Fruit fly (Drosophila melanogaster) whole organism, prepupa: Measurements from ENCODE around the gene CG13689.
A peak's percentile ranks its signal among the peaks of the same experiment; 100 is the strongest.

ENCODE experiments used
- Blimp-1 ChIP-seq: fragments of 200-800 bp; sonication (Bioruptor generic); optimal IDR thresholded peaks from 3 replicates; lab custom pipeline; 2017; ENCODE audit warnings: missing biosample characterization, missing genetic modification characterization, mild to moderate bottlenecking, moderate library complexity, missing genetic modification reagents
- CG10631 ChIP-seq: fragments of 200-800 bp; sonication (Bioruptor generic); optimal IDR thresholded peaks from 2 replicates; lab custom pipeline; 2016; ENCODE audit warnings: missing biosample characterization, missing genetic modification characterization
- CG10669 ChIP-seq: fragments of 200-800 bp; sonication (Bioruptor generic); optimal IDR thresholded peaks from 3 replicates; lab custom pipeline; 2018; ENCODE audit warnings: missing biosample characterization, mild to moderate bottlenecking, missing genetic modification characterization, moderate library complexity
- CG11762 ChIP-seq: fragments of 200-800 bp; sonication (Bioruptor generic); optimal IDR thresholded peaks from 3 replicates; lab custom pipeline; 2016; ENCODE audit warnings: missing biosample characterization, missing genetic modification characterization; ENCODE audit not compliant: insufficient read depth
- CG11902 ChIP-seq: fragments of 200-800 bp; sonication (Bioruptor generic); optimal IDR thresholded peaks from 3 replicates; lab custom pipeline; 2016; ENCODE audit warnings: missing biosample characterization, missing genetic modification characterization
- CG15336 ChIP-seq: fragments of 200-800 bp; sonication (Bioruptor generic); IDR thresholded peaks from 2 replicates; pipeline ENCODE4 v1.3.6; 2022; ENCODE audit warnings: missing biosample characterization, missing genetic modification characterization
- CG1621 ChIP-seq: fragments of 200-800 bp; sonication (Bioruptor generic); optimal IDR thresholded peaks from 3 replicates; lab custom pipeline; 2018; ENCODE audit warnings: missing biosample characterization, mild to moderate bottlenecking, missing genetic modification characterization
- CG16779 ChIP-seq: fragments of 200-800 bp; sonication (Bioruptor generic); optimal IDR thresholded peaks from 3 replicates; lab custom pipeline; 2017; ENCODE audit warnings: missing biosample characterization, mild to moderate bottlenecking, missing genetic modification characterization
- CG3032 ChIP-seq: fragments of 200-800 bp; optimal IDR thresholded peaks from 2 replicates; lab custom pipeline; 2019; ENCODE audit warnings: missing biosample characterization, mild to moderate bottlenecking, missing genetic modification characterization, moderate library complexity
- CG3919 ChIP-seq: fragments of 200-800 bp; sonication (Bioruptor generic); optimal IDR thresholded peaks from 3 replicates; lab custom pipeline; 2016; ENCODE audit warnings: missing biosample characterization, missing genetic modification characterization
- CG6163 ChIP-seq: fragments of 200-800 bp; sonication (Bioruptor generic); IDR thresholded peaks from 3 replicates; pipeline ENCODE4 v1.3.6; 2022; ENCODE audit warnings: missing biosample characterization, missing genetic modification characterization
- CG6276 ChIP-seq: fragments of 200-800 bp; sonication (Bioruptor generic); optimal IDR thresholded peaks from 2 replicates; lab custom pipeline; 2017; ENCODE audit warnings: missing biosample characterization, mild to moderate bottlenecking, missing genetic modification characterization
- CG6792 ChIP-seq: fragments of 200-800 bp; sonication (Bioruptor generic); optimal IDR thresholded peaks from 3 replicates; lab custom pipeline; 2016; ENCODE audit warnings: missing biosample characterization, missing genetic modification characterization
- CG6808 ChIP-seq: fragments of 200-800 bp; sonication (Bioruptor generic); optimal IDR thresholded peaks from 3 replicates; lab custom pipeline; 2017; ENCODE audit warnings: missing biosample characterization, missing genetic modification characterization, mild to moderate bottlenecking, moderate library complexity, missing genetic modification reagents
- CG7368 ChIP-seq: fragments of 200-800 bp; sonication (Bioruptor generic); optimal IDR thresholded peaks from 3 replicates; lab custom pipeline; 2016; ENCODE audit warnings: missing biosample characterization, missing genetic modification characterization
- CG8119 ChIP-seq: fragments of 200-800 bp; sonication (Bioruptor generic); IDR thresholded peaks from 3 replicates; pipeline ENCODE4 v1.3.6; 2022; ENCODE audit warnings: missing biosample characterization, missing genetic modification characterization
- CG9139 ChIP-seq: fragments of 200-800 bp; sonication (Bioruptor generic); optimal IDR thresholded peaks from 3 replicates; lab custom pipeline; 2017; ENCODE audit warnings: missing biosample characterization, mild to moderate bottlenecking, missing genetic modification characterization
- Eip75B ChIP-seq: fragments of 200-800 bp; sonication (Bioruptor generic); optimal IDR thresholded peaks from 3 replicates; lab custom pipeline; 2016; ENCODE audit warnings: missing biosample characterization, missing genetic modification characterization
- Eip78C ChIP-seq: fragments of 200-800 bp; sonication (Bioruptor generic); peaks from one replicate; lab custom pipeline; 2016; ENCODE audit warnings: missing biosample characterization, missing genetic modification characterization
- Eip93F ChIP-seq: fragments of 200-800 bp; sonication (Bioruptor generic); optimal IDR thresholded peaks from 2 replicates; lab custom pipeline; 2016; ENCODE audit warnings: missing biosample characterization, mild to moderate bottlenecking, missing genetic modification characterization
- Ets96B ChIP-seq: fragments of 200-800 bp; optimal IDR thresholded peaks from 2 replicates; lab custom pipeline; 2019; ENCODE audit warnings: missing biosample characterization, mild to moderate bottlenecking, missing genetic modification characterization, moderate library complexity
- Hr4 ChIP-seq: fragments of 200-800 bp; sonication (Bioruptor generic); optimal IDR thresholded peaks from 3 replicates; lab custom pipeline; 2016; ENCODE audit warnings: missing biosample characterization, missing genetic modification characterization
- Met ChIP-seq: fragments of 200-800 bp; sonication (Bioruptor generic); optimal IDR thresholded peaks from 3 replicates; lab custom pipeline; 2016; ENCODE audit warnings: missing biosample characterization, missing genetic modification characterization
- OdsH ChIP-seq: fragments of 200-800 bp; sonication (Bioruptor generic); optimal IDR thresholded peaks from 3 replicates; lab custom pipeline; 2016; ENCODE audit warnings: missing biosample characterization, missing genetic modification characterization
- Smox ChIP-seq: fragments of 200-800 bp; sonication (Bioruptor generic); optimal IDR thresholded peaks from 3 replicates; lab custom pipeline; 2016; ENCODE audit warnings: missing biosample characterization, missing genetic modification characterization
- Sox14 ChIP-seq: fragments of 200-800 bp; sonication (Bioruptor generic); optimal IDR thresholded peaks from 3 replicates; lab custom pipeline; 2016; ENCODE audit warnings: missing biosample characterization, missing genetic modification characterization
- achi ChIP-seq: fragments of 200-800 bp; sonication (Bioruptor generic); optimal IDR thresholded peaks from 3 replicates; lab custom pipeline; 2016; ENCODE audit warnings: missing biosample characterization, missing genetic modification characterization
- acj6 ChIP-seq: fragments of 200-800 bp; sonication (Bioruptor generic); optimal IDR thresholded peaks from 3 replicates; lab custom pipeline; 2016; ENCODE audit warnings: missing biosample characterization, missing genetic modification characterization
- dac ChIP-seq: fragments of 200-800 bp; sonication (Bioruptor generic); optimal IDR thresholded peaks from 2 replicates; lab custom pipeline; 2017; ENCODE audit warnings: missing biosample characterization, mild to moderate bottlenecking, missing genetic modification characterization
- dsx ChIP-seq: fragments of 200-800 bp; optimal IDR thresholded peaks from 3 replicates; lab custom pipeline; 2019; ENCODE audit warnings: missing biosample characterization, mild to moderate bottlenecking, missing genetic modification characterization, moderate library complexity; ENCODE audit not compliant: poor library complexity, severe bottlenecking
- esn ChIP-seq: fragments of 200-800 bp; sonication (Bioruptor generic); optimal IDR thresholded peaks from 2 replicates; lab custom pipeline; 2016; ENCODE audit warnings: missing biosample characterization, mild to moderate bottlenecking, missing genetic modification characterization, moderate library complexity
- fd59A ChIP-seq: fragments of 200-800 bp; sonication (Bioruptor generic); optimal IDR thresholded peaks from 2 replicates; lab custom pipeline; 2017; ENCODE audit warnings: missing biosample characterization, mild to moderate bottlenecking, missing genetic modification characterization, missing genetic modification reagents
- fd85E ChIP-seq: fragments of 200-800 bp; sonication (Bioruptor generic); optimal IDR thresholded peaks from 3 replicates; lab custom pipeline; 2016; ENCODE audit warnings: missing biosample characterization, missing genetic modification characterization
- fkh ChIP-seq: fragments of 200-800 bp; sonication (Bioruptor generic); optimal IDR thresholded peaks from 3 replicates; lab custom pipeline; 2017; ENCODE audit warnings: missing biosample characterization, mild to moderate bottlenecking, missing genetic modification characterization, moderate library complexity
- lz ChIP-seq: fragments of 200-800 bp; sonication (Bioruptor generic); optimal IDR thresholded peaks from 3 replicates; lab custom pipeline; 2016; ENCODE audit warnings: missing biosample characterization, missing genetic modification characterization
- net ChIP-seq: fragments of 200-800 bp; sonication (Bioruptor generic); optimal IDR thresholded peaks from 3 replicates; lab custom pipeline; 2016; ENCODE audit warnings: missing biosample characterization, missing genetic modification characterization
- pdm3 ChIP-seq: fragments of 200-800 bp; sonication (Bioruptor generic); optimal IDR thresholded peaks from 3 replicates; lab custom pipeline; 2016; ENCODE audit warnings: missing biosample characterization, missing genetic modification characterization
- ss ChIP-seq, 2 experiments: fragments of 200-800 bp; sonication (Bioruptor generic); optimal IDR thresholded peaks; 2 replicates in 1 of 2; 3 replicates in 1 of 2; lab custom pipeline; 2017 to 2018; ENCODE audit warnings: mild to moderate bottlenecking in 2 of 2, missing biosample characterization in 2 of 2, missing genetic modification characterization in 2 of 2, moderate library complexity in 1 of 2
- svp ChIP-seq: fragments of 200-800 bp; sonication (Bioruptor generic); peaks from one replicate; lab custom pipeline; 2016; ENCODE audit warnings: missing biosample characterization, missing genetic modification characterization
- vri ChIP-seq: fragments of 200-800 bp; sonication (Bioruptor generic); optimal IDR thresholded peaks from 3 replicates; lab custom pipeline; 2016; ENCODE audit warnings: missing biosample characterization, mild to moderate bottlenecking, missing genetic modification characterization

Gene CG13689

dm6 chr2L:594048-594447 lies 8.6 kb upstream of the CG13689 start:
- TF ChIP-seq CG6163 (GFP tag; lab: Robert Waterston, UW): no peak
- no peak for TF ChIP-seq Eip93F (GFP tag; lab: Kevin White, UChicago)

- no peak for TF ChIP-seq Eip75B (GFP tag; lab: Kevin White, UChicago)
- no peak for TF ChIP-seq Ets96B (tag; lab: Kevin White, UChicago)
- peak; percentile 30 for TF ChIP-seq CG7368 (GFP tag; lab: Kevin White, UChicago)
- no peak for TF ChIP-seq fd85E (GFP tag; lab: Kevin White, UChicago)
- TF ChIP-seq fkh (GFP tag; lab: Kevin White, UChicago): peak; percentile 15
- TF ChIP-seq CG3919: no peak
These were observed 7.8 kb upstream of the CG13689 start, which contains the start of gene Gsc for dm6 chr2L:594635-595384. Gene Gsc (minus strand): TSS chr2L:594685.

- TF ChIP-seq CG10669 (no peak), fkh (GFP tag; lab: Kevin White, UChicago) (no peak), net (GFP tag; lab: Kevin White, UChicago) (no peak), ss (GFP tag; optimal IDR thresholded peaks at IDR 0.05; lab: Kevin White, UChicago) (no peak), CG6808 (GFP tag; lab: Kevin White, UChicago) (no peak), lz (no peak), CG6792 (no peak), dac (GFP tag; lab: Kevin White, UChicago) (no peak), CG11762 (no peak), CG11902 (GFP tag; lab: Kevin White, UChicago) (no peak), CG1621 (tag; lab: Kevin White, UChicago) (no peak), CG9139 (GFP tag; lab: Kevin White, UChicago) (no peak), Hr4 (GFP tag; lab: Kevin White, UChicago) (no peak), CG3032 (tag; lab: Kevin White, UChicago) (no peak), CG3919 (no peak), OdsH (GFP tag; lab: Kevin White, UChicago) (no peak), fd59A (GFP tag; lab: Kevin White, UChicago) (no peak)
These were observed 4.8 kb upstream of the CG13689 start for dm6 chr2L:597771-598170.

DNA sequence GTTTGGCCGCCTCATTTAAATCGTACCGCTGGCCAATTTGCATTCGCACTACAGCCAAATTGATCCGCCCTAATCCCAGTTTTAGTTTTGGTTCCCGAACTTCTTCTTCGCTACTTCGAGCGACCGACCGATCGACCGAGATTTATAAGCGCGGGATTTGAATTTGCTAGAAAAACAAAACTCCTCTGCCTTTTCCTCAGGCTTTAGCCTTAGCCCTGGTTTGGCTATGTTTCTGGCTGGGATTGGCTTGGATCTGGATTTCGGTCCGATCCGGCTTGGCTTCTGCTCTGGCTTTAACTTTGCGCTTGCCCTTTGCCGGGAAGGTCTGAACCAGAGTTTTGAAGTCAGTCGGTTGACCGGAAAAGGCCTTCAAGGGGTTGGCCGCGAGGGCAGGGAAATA lies 765 bp upstream of the CG13689 start:
- TF ChIP-seq CG3919 (no peak), CG6276 (GFP tag; lab: Kevin White, UChicago) (no peak), acj6 (GFP tag; lab: Kevin White, UChicago) (no peak), fd85E (GFP tag; lab: Kevin White, UChicago) (no peak), Eip93F (GFP tag; lab: Kevin White, UChicago) (no peak), CG16779 (tag; lab: Kevin White, UChicago) (no peak), Eip78C (GFP tag; lab: Kevin White, UChicago) (no peak), Hr4 (GFP tag; lab: Kevin White, UChicago) (no peak), OdsH (GFP tag; lab: Kevin White, UChicago) (no peak), vri (no peak), svp (GFP tag; lab: Kevin White, UChicago) (no peak), CG6163 (GFP tag; lab: Robert Waterston, UW) (no peak), CG15336 (GFP tag; lab: Robert Waterston, UW) (no peak), Met (no peak)

DNA sequence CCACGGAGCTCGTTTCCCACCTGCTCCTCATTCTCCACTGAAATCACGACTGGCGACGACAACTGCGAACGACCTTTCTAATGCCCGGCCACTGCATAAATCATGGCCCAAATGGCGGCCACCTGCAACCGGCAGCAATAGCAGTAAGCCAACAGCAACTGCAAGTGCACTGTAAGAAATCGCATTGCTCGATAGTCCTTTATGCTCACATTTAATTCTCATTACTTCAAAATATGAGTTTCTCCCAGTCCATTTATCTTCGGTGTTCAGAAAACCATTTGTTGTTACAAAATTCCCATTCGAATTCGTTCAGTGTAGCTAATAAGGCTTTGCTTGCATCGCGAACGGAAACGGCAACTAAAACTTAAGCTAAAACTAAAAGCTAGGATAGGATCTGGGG lies 1.4 kb downstream of the CG13689 start:
- TF ChIP-seq CG6276 (GFP tag; lab: Kevin White, UChicago) (peak; percentile 78), CG3032 (tag; lab: Kevin White, UChicago) (no peak), Blimp-1 (GFP tag; lab: Kevin White, UChicago) (no peak), CG7368 (GFP tag; lab: Kevin White, UChicago) (no peak), CG8119 (GFP tag; lab: Robert Waterston, UW) (peak; percentile 79), CG10631 (GFP tag; lab: Kevin White, UChicago) (peak; percentile 29), dsx (GFP tag; lab: Kevin White, UChicago) (no peak), CG15336 (GFP tag; lab: Robert Waterston, UW) (peak; percentile 75), net (GFP tag; lab: Kevin White, UChicago) (peak; percentile 42), acj6 (GFP tag; lab: Kevin White, UChicago) (no peak), Met (peak; percentile 11), lz (no peak), ss (GFP tag; optimal IDR thresholded peaks at IDR 0.05; lab: Kevin White, UChicago) (no peak), Sox14 (GFP tag; lab: Kevin White, UChicago) (peak; percentile 23), svp (GFP tag; lab: Kevin White, UChicago) (peak; percentile 66), dac (GFP tag; lab: Kevin White, UChicago) (peak; percentile 57), esn (GFP tag; lab: Kevin White, UChicago) (peak; percentile 9), Smox (GFP tag; lab: Kevin White, UChicago) (no peak), CG1621 (tag; lab: Kevin White, UChicago) (no peak), CG10669 (peak; percentile 47), pdm3 (peak; percentile 37), OdsH (GFP tag; lab: Kevin White, UChicago) (peak; percentile 49), achi (GFP tag; lab: Kevin White, UChicago) (peak; percentile 38)
